Fruit fly (Drosophila melanogaster) whole organism, adult: ENCODE data around the gene CG43394.

Experiments
- CG11617 ChIP-seq: fragments of 200-800 bp; sonication (Bioruptor generic); optimal IDR thresholded peaks from 2 replicates; lab custom pipeline; 2017; ENCODE audit warnings: mild to moderate bottlenecking, missing biosample characterization, missing genetic modification reagents, missing genetic modification characterization
- CG12768 ChIP-seq: fragments of 200-800 bp; sonication (Bioruptor generic); optimal IDR thresholded peaks from 2 replicates; lab custom pipeline; 2017; ENCODE audit warnings: missing biosample characterization, missing genetic modification characterization, mild to moderate bottlenecking, moderate library complexity, missing genetic modification reagents
- CG14711 ChIP-seq: fragments of 200-800 bp; sonication (Bioruptor generic); optimal IDR thresholded peaks from 2 replicates; lab custom pipeline; 2018; ENCODE audit warnings: missing biosample characterization, mild to moderate bottlenecking, missing genetic modification characterization, moderate library complexity
- CG1620 ChIP-seq: fragments of 200-800 bp; sonication (Bioruptor generic); optimal IDR thresholded peaks from 2 replicates; lab custom pipeline; 2016; ENCODE audit warnings: missing biosample characterization, missing genetic modification characterization
- CG33017 ChIP-seq: fragments of 200-800 bp; sonication (Bioruptor generic); optimal IDR thresholded peaks from 2 replicates; lab custom pipeline; 2018; ENCODE audit warnings: missing biosample characterization, mild to moderate bottlenecking, missing genetic modification characterization, moderate library complexity
- CG5204 ChIP-seq: fragments of 200-800 bp; sonication (Bioruptor generic); optimal IDR thresholded peaks from 2 replicates; lab custom pipeline; 2016; ENCODE audit warnings: missing biosample characterization, missing genetic modification characterization
- CG7045 ChIP-seq: fragments of 200-800 bp; sonication (Bioruptor generic); optimal IDR thresholded peaks from 2 replicates; lab custom pipeline; 2017; ENCODE audit warnings: missing biosample characterization, mild to moderate bottlenecking, missing genetic modification characterization
- CG7101 ChIP-seq: fragments of 200-800 bp; sonication (Bioruptor generic); optimal IDR thresholded peaks from 2 replicates; lab custom pipeline; 2018; ENCODE audit warnings: missing biosample characterization, mild to moderate bottlenecking, missing genetic modification characterization, moderate library complexity
- Clk ChIP-seq: fragments of 200-800 bp; sonication (Bioruptor generic); optimal IDR thresholded peaks from 2 replicates; lab custom pipeline; 2017; ENCODE audit warnings: missing biosample characterization, missing genetic modification characterization
- Crg-1 ChIP-seq: fragments of 200-800 bp; sonication (Bioruptor generic); optimal IDR thresholded peaks from 2 replicates; lab custom pipeline; 2016; ENCODE audit warnings: missing biosample characterization, missing genetic modification characterization
- Hr96 ChIP-seq: fragments of 200-800 bp; sonication (Bioruptor generic); optimal IDR thresholded peaks from 2 replicates; lab custom pipeline; 2016; ENCODE audit warnings: missing biosample characterization, missing genetic modification characterization
- Mnt ChIP-seq: fragments of 200-800 bp; sonication (Bioruptor generic); optimal IDR thresholded peaks from 2 replicates; lab custom pipeline; 2016; ENCODE audit warnings: missing biosample characterization, mild to moderate bottlenecking, missing genetic modification characterization
- bab1 ChIP-seq: fragments of 200-800 bp; sonication (Bioruptor generic); optimal IDR thresholded peaks from 3 replicates; lab custom pipeline; 2019; ENCODE audit warnings: missing biosample characterization, mild to moderate bottlenecking, missing genetic modification characterization, moderate library complexity
- cic ChIP-seq: fragments of 200-800 bp; sonication (Bioruptor generic); optimal IDR thresholded peaks from 2 replicates; lab custom pipeline; 2017; ENCODE audit warnings: missing biosample characterization, mild to moderate bottlenecking, missing genetic modification characterization, moderate library complexity
- cnc ChIP-seq, 2 experiments: fragments of >200 bp; optimal IDR thresholded peaks; 2 replicates each; lab custom pipeline; 2017
- kay ChIP-seq: fragments of 200-800 bp; sonication (Bioruptor generic); peaks from one replicate; lab custom pipeline; 2016; ENCODE audit warnings: missing biosample characterization, missing genetic modification characterization, borderline replicate concordance
- ovo ChIP-seq: fragments of 200-800 bp; sonication (Bioruptor generic); optimal IDR thresholded peaks from 2 replicates; lab custom pipeline; 2016; ENCODE audit warnings: missing biosample characterization, missing genetic modification characterization
- pad ChIP-seq: fragments of 200-800 bp; sonication (Bioruptor generic); optimal IDR thresholded peaks from 3 replicates; lab custom pipeline; 2017; ENCODE audit warnings: missing biosample characterization, missing genetic modification characterization, mild to moderate bottlenecking, moderate library complexity, missing genetic modification reagents
- tj ChIP-seq: fragments of 200-800 bp; sonication (Bioruptor generic); optimal IDR thresholded peaks from 3 replicates; lab custom pipeline; 2017; ENCODE audit warnings: missing biosample characterization, mild to moderate bottlenecking, missing genetic modification characterization, moderate library complexity
- toe ChIP-seq: fragments of 200-800 bp; sonication (Bioruptor generic); optimal IDR thresholded peaks from 2 replicates; lab custom pipeline; 2016; ENCODE audit warnings: missing biosample characterization, missing genetic modification characterization

Gene CG43394

DNA sequence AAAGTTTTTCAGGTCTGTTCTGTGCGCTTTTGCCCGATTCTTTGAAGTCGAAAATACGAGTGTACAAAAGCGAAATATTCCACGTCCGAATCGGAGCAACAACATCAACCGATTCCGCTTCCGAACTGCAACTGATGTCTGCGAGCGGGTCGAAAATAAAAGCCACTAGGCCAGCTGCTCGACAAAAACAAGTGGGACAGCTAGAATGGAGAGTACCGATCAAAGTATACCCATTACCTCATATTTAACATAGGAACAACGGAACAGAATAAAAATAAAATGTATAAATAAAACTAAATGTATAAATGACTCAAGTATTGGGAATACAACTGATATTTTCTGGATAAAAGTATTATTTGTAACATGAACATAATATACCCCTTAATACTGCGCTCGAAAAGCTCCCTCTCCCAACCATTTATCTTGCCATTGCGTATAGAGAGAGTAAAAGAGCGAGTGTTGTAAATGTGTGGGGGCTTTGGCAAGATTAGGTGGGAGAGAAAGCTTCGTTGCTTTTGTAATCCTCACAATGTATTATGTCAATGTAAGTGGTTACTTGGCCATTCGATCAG is 59.5 kb downstream of the CG43394 start, which contains the start of gene SLC5A11:
SLC5A11 (minus strand) TSS at position 137 of the 572 bp plus-strand sequence.
- TF ChIP-seq bab1 (GFP tag; lab: Kevin White, UChicago) (peak; percentile 100), CG12768 (GFP tag; lab: Kevin White, UChicago) (peak; percentile 96), Clk (GFP tag; lab: Kevin White, UChicago) (peak; percentile 93), Hr96 (GFP tag; lab: Kevin White, UChicago) (peak; percentile 97), kay (GFP tag; lab: Kevin White, UChicago) (peak; percentile 58), CG5204 (GFP tag; lab: Kevin White, UChicago) (peak; percentile 84), cnc (optimal IDR thresholded peaks at IDR 0.05; lab: Kevin White, UChicago) (no peak), ovo (GFP tag; lab: Kevin White, UChicago) (peak; percentile 83), Mnt (GFP tag; lab: Kevin White, UChicago) (peak; percentile 77), cic (GFP tag; lab: Kevin White, UChicago) (peak; percentile 98), pad (GFP tag; lab: Kevin White, UChicago) (peak; percentile 87), tj (peak; percentile 75), CG33017 (peak; percentile 98), CG7101 (peak; percentile 96), toe (GFP tag; lab: Kevin White, UChicago) (peak; percentile 96), CG1620 (peak; percentile 56), Crg-1 (GFP tag; lab: Kevin White, UChicago) (peak; percentile 84), CG7045 (GFP tag; lab: Kevin White, UChicago) (peak; percentile 99), CG14711 (tag; lab: Kevin White, UChicago) (peak; percentile 92), CG11617 (GFP tag; lab: Kevin White, UChicago) (peak; percentile 96)

DNA sequence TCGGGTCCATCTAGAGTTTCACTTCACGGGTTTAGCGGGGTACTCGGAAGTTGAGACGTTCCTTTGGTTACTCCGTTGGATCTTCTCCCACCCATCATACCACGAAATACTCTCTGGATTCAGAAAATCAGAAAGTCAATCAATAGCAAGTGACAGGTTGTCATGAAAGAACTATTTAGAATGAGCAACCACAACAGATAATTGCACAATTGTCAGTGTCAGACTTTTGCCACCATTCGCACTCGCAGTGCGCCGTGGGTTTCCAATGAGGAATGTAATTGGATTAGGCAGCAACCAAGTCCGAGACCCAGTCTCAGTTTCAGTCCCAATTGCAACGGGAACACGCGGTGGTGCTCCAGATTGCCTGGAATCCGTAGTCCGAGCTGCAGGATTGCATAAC is 60.3 kb downstream of the CG43394 start, which contains the start of gene CG8419:
CG8419 (plus strand) TSS at position 301 of the 400 bp plus-strand sequence.
- TF ChIP-seq kay (GFP tag; lab: Kevin White, UChicago) (no peak), CG12768 (GFP tag; lab: Kevin White, UChicago) (no peak), pad (GFP tag; lab: Kevin White, UChicago) (no peak), CG14711 (tag; lab: Kevin White, UChicago) (no peak), CG7045 (GFP tag; lab: Kevin White, UChicago) (no peak), bab1 (GFP tag; lab: Kevin White, UChicago) (no peak), toe (GFP tag; lab: Kevin White, UChicago) (no peak), tj (no peak), cic (GFP tag; lab: Kevin White, UChicago) (no peak), Crg-1 (GFP tag; lab: Kevin White, UChicago) (no peak), CG1620 (no peak), Hr96 (GFP tag; lab: Kevin White, UChicago) (no peak), ovo (GFP tag; lab: Kevin White, UChicago) (no peak)
